Fruit fly (Drosophila melanogaster): Measurements from ENCODE around the gene wam.

DNA sequence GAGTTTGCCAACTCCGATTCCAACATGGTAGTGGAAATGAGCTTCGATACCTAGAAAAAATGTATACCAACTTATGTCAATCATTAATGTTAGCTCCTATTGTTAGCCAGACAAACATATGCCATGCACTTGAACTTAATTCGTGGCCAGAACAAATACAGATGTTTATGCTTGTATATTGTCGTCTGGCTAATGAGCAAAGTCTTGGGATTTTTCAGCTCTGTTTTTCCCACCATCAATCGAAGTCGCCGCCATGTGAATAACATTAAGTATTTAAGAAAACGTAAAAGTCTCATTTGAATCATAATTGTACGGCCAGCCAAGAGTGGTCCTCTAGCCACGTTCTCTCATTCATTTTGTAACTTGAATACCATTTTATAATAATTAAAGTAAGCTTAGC lies 4.1 kb downstream of the wam start, which contains the start of gene CG6763:
- TF ChIP-seq CG8478 (optimal IDR thresholded peaks at IDR 0.05) (no peak), CTCF (optimal IDR thresholded peaks at IDR 0.05) (no peak)
